Fruit fly (Drosophila melanogaster) whole organism, adult: ENCODE data around the gene CG43051.

Experiments
- CG11617 ChIP-seq: fragments of 200-800 bp; sonication (Bioruptor generic); optimal IDR thresholded peaks from 2 replicates; lab custom pipeline; 2017; ENCODE audit warnings: mild to moderate bottlenecking, missing biosample characterization, missing genetic modification reagents, missing genetic modification characterization
- CG12768 ChIP-seq: fragments of 200-800 bp; sonication (Bioruptor generic); optimal IDR thresholded peaks from 2 replicates; lab custom pipeline; 2017; ENCODE audit warnings: missing biosample characterization, missing genetic modification characterization, mild to moderate bottlenecking, moderate library complexity, missing genetic modification reagents
- CG14711 ChIP-seq: fragments of 200-800 bp; sonication (Bioruptor generic); optimal IDR thresholded peaks from 2 replicates; lab custom pipeline; 2018; ENCODE audit warnings: missing biosample characterization, mild to moderate bottlenecking, missing genetic modification characterization, moderate library complexity
- CG1620 ChIP-seq: fragments of 200-800 bp; sonication (Bioruptor generic); optimal IDR thresholded peaks from 2 replicates; lab custom pipeline; 2016; ENCODE audit warnings: missing biosample characterization, missing genetic modification characterization
- CG33017 ChIP-seq: fragments of 200-800 bp; sonication (Bioruptor generic); optimal IDR thresholded peaks from 2 replicates; lab custom pipeline; 2018; ENCODE audit warnings: missing biosample characterization, mild to moderate bottlenecking, missing genetic modification characterization, moderate library complexity
- CG5204 ChIP-seq: fragments of 200-800 bp; sonication (Bioruptor generic); optimal IDR thresholded peaks from 2 replicates; lab custom pipeline; 2016; ENCODE audit warnings: missing biosample characterization, missing genetic modification characterization
- CG7045 ChIP-seq: fragments of 200-800 bp; sonication (Bioruptor generic); optimal IDR thresholded peaks from 2 replicates; lab custom pipeline; 2017; ENCODE audit warnings: missing biosample characterization, mild to moderate bottlenecking, missing genetic modification characterization
- CG7101 ChIP-seq: fragments of 200-800 bp; sonication (Bioruptor generic); optimal IDR thresholded peaks from 2 replicates; lab custom pipeline; 2018; ENCODE audit warnings: missing biosample characterization, mild to moderate bottlenecking, missing genetic modification characterization, moderate library complexity
- Clk ChIP-seq: fragments of 200-800 bp; sonication (Bioruptor generic); optimal IDR thresholded peaks from 2 replicates; lab custom pipeline; 2017; ENCODE audit warnings: missing biosample characterization, missing genetic modification characterization
- Crg-1 ChIP-seq: fragments of 200-800 bp; sonication (Bioruptor generic); optimal IDR thresholded peaks from 2 replicates; lab custom pipeline; 2016; ENCODE audit warnings: missing biosample characterization, missing genetic modification characterization
- Hr96 ChIP-seq: fragments of 200-800 bp; sonication (Bioruptor generic); optimal IDR thresholded peaks from 2 replicates; lab custom pipeline; 2016; ENCODE audit warnings: missing biosample characterization, missing genetic modification characterization
- Mnt ChIP-seq: fragments of 200-800 bp; sonication (Bioruptor generic); optimal IDR thresholded peaks from 2 replicates; lab custom pipeline; 2016; ENCODE audit warnings: missing biosample characterization, mild to moderate bottlenecking, missing genetic modification characterization
- bab1 ChIP-seq: fragments of 200-800 bp; sonication (Bioruptor generic); optimal IDR thresholded peaks from 3 replicates; lab custom pipeline; 2019; ENCODE audit warnings: missing biosample characterization, mild to moderate bottlenecking, missing genetic modification characterization, moderate library complexity
- cic ChIP-seq: fragments of 200-800 bp; sonication (Bioruptor generic); optimal IDR thresholded peaks from 2 replicates; lab custom pipeline; 2017; ENCODE audit warnings: missing biosample characterization, mild to moderate bottlenecking, missing genetic modification characterization, moderate library complexity
- cnc ChIP-seq, 2 experiments: fragments of >200 bp; optimal IDR thresholded peaks; 2 replicates each; lab custom pipeline; 2017
- kay ChIP-seq: fragments of 200-800 bp; sonication (Bioruptor generic); peaks from one replicate; lab custom pipeline; 2016; ENCODE audit warnings: missing biosample characterization, missing genetic modification characterization, borderline replicate concordance
- ovo ChIP-seq: fragments of 200-800 bp; sonication (Bioruptor generic); optimal IDR thresholded peaks from 2 replicates; lab custom pipeline; 2016; ENCODE audit warnings: missing biosample characterization, missing genetic modification characterization
- pad ChIP-seq: fragments of 200-800 bp; sonication (Bioruptor generic); optimal IDR thresholded peaks from 3 replicates; lab custom pipeline; 2017; ENCODE audit warnings: missing biosample characterization, missing genetic modification characterization, mild to moderate bottlenecking, moderate library complexity, missing genetic modification reagents
- tj ChIP-seq: fragments of 200-800 bp; sonication (Bioruptor generic); optimal IDR thresholded peaks from 3 replicates; lab custom pipeline; 2017; ENCODE audit warnings: missing biosample characterization, mild to moderate bottlenecking, missing genetic modification characterization, moderate library complexity
- toe ChIP-seq: fragments of 200-800 bp; sonication (Bioruptor generic); optimal IDR thresholded peaks from 2 replicates; lab custom pipeline; 2016; ENCODE audit warnings: missing biosample characterization, missing genetic modification characterization

CG43051 gene

dm6 chr2L:12485897-12486615 is 21.7 kb upstream of the CG43051 start:
- TF ChIP-seq toe (GFP tag; lab: Kevin White, UChicago) (no peak), cnc (optimal IDR thresholded peaks at IDR 0.05; lab: Kevin White, UChicago) (no peak), CG33017 (tag; lab: Kevin White, UChicago) (no peak), Hr96 (GFP tag; lab: Kevin White, UChicago) (no peak), ovo (GFP tag; lab: Kevin White, UChicago) (no peak), CG12768 (GFP tag; lab: Kevin White, UChicago) (no peak), CG1620 (GFP tag; lab: Kevin White, UChicago) (no peak), Clk (GFP tag; lab: Kevin White, UChicago) (no peak), CG14711 (tag; lab: Kevin White, UChicago) (no peak), CG7101 (tag; lab: Kevin White, UChicago) (no peak), Crg-1 (GFP tag; lab: Kevin White, UChicago) (no peak), bab1 (GFP tag; lab: Kevin White, UChicago) (no peak), Mnt (GFP tag; lab: Kevin White, UChicago) (no peak)

DNA sequence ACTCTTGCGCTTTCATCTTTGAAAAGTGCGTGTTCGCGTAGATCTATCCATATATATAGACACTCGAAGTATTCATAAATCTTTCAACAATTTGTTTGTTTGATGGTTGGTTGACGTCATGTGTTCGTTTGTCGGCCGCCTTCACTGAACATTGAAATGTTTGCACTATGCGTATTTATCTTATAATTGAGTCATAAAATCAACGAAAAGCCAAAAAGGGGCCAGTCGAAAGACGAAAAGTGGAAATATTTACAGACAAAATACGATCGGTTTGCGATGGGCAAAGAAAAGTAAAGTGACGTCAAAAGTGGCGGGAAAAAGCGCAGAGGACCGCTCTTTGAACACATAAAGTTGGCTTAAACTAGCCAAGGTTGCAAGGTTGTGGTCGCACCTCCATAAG is 20.4 kb upstream of the CG43051 start:
- TF ChIP-seq Mnt (GFP tag; lab: Kevin White, UChicago) (no peak), pad (GFP tag; lab: Kevin White, UChicago) (no peak), Clk (GFP tag; lab: Kevin White, UChicago) (no peak), toe (GFP tag; lab: Kevin White, UChicago) (no peak), CG33017 (tag; lab: Kevin White, UChicago) (no peak), CG1620 (GFP tag; lab: Kevin White, UChicago) (no peak), cnc (optimal IDR thresholded peaks at IDR 0.05; lab: Kevin White, UChicago) (no peak), kay (GFP tag; lab: Kevin White, UChicago) (no peak), CG12768 (GFP tag; lab: Kevin White, UChicago) (no peak), Crg-1 (GFP tag; lab: Kevin White, UChicago) (no peak)

DNA sequence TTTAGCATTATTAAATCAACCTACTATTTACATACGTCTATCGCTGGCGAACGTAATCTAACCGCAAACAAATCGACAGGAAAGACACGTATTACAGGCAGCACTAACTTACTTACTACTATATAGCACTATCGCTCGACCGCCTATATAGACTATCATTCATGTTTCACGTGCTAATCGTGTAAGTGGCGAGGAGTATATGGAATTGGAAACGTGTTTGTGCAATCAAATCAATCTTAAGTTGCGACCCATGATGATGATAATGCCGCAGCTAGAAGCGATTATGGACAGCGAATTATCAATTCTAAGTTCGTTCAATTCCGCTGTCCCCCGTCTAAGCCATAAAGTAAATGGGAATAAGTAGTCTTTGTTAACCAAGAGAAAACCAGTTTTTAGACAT is 19.9 kb upstream of the CG43051 start:
- peak; percentile 24 for TF ChIP-seq cic (GFP tag; lab: Kevin White, UChicago)
- TF ChIP-seq Hr96 (GFP tag; lab: Kevin White, UChicago) = no peak
- peak; percentile 82 for TF ChIP-seq kay (GFP tag; lab: Kevin White, UChicago)

DNA sequence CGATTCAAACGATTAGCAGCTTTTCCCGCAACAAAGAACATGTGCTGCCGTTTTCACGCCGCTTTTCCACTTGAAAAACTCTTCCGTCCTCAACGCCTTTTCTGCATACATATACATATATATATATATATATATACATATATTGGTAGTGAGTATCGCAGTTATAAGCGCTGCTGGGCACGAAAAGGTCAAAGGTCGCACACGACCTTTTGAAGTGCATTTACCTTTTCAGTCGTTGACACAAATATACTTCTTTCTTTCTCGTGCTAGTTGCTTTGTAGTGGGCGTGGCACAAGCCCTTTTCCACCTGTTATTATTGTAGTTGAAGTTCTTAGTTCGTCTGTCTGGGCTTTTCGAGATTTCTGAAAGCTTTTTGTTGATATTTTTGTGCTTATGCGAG is 18.3 kb upstream of the CG43051 start:
- TF ChIP-seq CG7045 (GFP tag; lab: Kevin White, UChicago) (no peak), CG14711 (tag; lab: Kevin White, UChicago) (no peak)

DNA sequence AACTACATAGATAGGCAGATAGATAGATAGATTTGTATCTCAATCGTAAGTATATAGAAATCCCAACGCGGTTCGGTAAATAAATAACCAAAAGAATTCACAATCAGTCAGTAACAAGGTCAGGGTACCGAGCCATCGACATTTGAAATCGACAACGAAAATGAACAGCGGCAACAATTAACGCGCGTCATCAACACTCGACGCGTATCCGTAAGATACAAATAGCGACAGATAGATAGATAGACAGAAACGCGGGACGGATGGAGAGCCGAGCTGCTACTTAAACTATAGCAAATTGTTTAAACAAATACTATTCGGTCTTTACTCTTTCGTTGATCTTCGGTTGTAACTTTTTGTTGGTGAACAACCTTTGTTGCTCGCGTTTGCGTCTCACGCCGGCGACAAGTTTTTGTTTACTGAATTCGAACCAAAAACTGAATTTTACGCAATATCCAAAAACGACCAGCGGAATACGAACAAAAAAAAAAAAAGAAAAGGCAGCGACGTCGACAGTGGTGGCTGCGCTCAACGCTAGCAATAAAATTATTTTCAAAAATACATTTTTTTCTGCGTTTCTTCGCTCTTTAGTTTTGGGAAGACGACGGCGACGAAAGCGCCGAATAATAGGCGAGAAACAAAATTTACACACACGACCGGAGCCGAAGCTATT is 14.5 kb upstream of the CG43051 start:
- TF ChIP-seq CG7045 (GFP tag; lab: Kevin White, UChicago) (no peak), kay (GFP tag; lab: Kevin White, UChicago) (peak; percentile 96), tj (GFP tag; lab: Kevin White, UChicago) (peak; percentile 23), Mnt (GFP tag; lab: Kevin White, UChicago) (peak; percentile 25)

dm6 chr2L:12493771-12494317 is 13.9 kb upstream of the CG43051 start:
- TF ChIP-seq CG11617 (peak; percentile 5), Clk (GFP tag; lab: Kevin White, UChicago) (no peak), Mnt (GFP tag; lab: Kevin White, UChicago) (no peak), CG33017 (tag; lab: Kevin White, UChicago) (peak; percentile 62), ovo (GFP tag; lab: Kevin White, UChicago) (no peak), CG7101 (tag; lab: Kevin White, UChicago) (no peak), kay (GFP tag; lab: Kevin White, UChicago) (peak; percentile 57), tj (GFP tag; lab: Kevin White, UChicago) (no peak), CG12768 (GFP tag; lab: Kevin White, UChicago) (peak; percentile 63), CG14711 (tag; lab: Kevin White, UChicago) (no peak), Crg-1 (GFP tag; lab: Kevin White, UChicago) (no peak), bab1 (GFP tag; lab: Kevin White, UChicago) (no peak), CG1620 (GFP tag; lab: Kevin White, UChicago) (no peak), CG5204 (peak; percentile 28), cnc (optimal IDR thresholded peaks at IDR 0.05; lab: Kevin White, UChicago) (no peak), pad (GFP tag; lab: Kevin White, UChicago) (no peak), cic (GFP tag; lab: Kevin White, UChicago) (peak; percentile 59), Hr96 (GFP tag; lab: Kevin White, UChicago) (no peak), CG7045 (GFP tag; lab: Kevin White, UChicago) (no peak), toe (GFP tag; lab: Kevin White, UChicago) (no peak)
